Worm (Caenorhabditis elegans) whole organism, mixed stage, embryonic: Measurements from ENCODE around the gene T04G9.4.

ENCODE experiments used
- bed-3 ChIP-seq: fragments of 200-800 bp; sonication (Bioruptor generic); optimal IDR thresholded peaks from 3 replicates; lab custom pipeline; 2018; ENCODE audit warnings: mild to moderate bottlenecking, missing genetic modification characterization, moderate library complexity, missing compliant biosample characterization
- ceh-39 ChIP-seq: fragments of 150-350 bp; optimal IDR thresholded peaks from 2 replicates; lab custom pipeline; 2014; ENCODE audit warnings: missing biosample characterization, missing genetic modification characterization
- ceh-83 ChIP-seq: fragments of 200-800 bp; sonication (Bioruptor generic); optimal IDR thresholded peaks from 2 replicates; lab custom pipeline; 2018; ENCODE audit warnings: mild to moderate bottlenecking, missing genetic modification characterization, missing compliant biosample characterization
- ces-1 ChIP-seq: fragments of 150-350 bp; optimal IDR thresholded peaks from 2 replicates; lab custom pipeline; 2014; ENCODE audit warnings: missing biosample characterization, missing genetic modification reagents, missing genetic modification characterization
- cnd-1 ChIP-seq: fragments of 200-800 bp; sonication (Bioruptor generic); optimal IDR thresholded peaks from 2 replicates; lab custom pipeline; 2018; ENCODE audit warnings: mild to moderate bottlenecking, missing genetic modification characterization, missing compliant biosample characterization
- drap-1 ChIP-seq: fragments of 200-800 bp; sonication (Bioruptor generic); optimal IDR thresholded peaks from 3 replicates; lab custom pipeline; 2018; ENCODE audit warnings: mild to moderate bottlenecking, missing genetic modification characterization, missing compliant biosample characterization
- elt-1 ChIP-seq: sonication (generic microtip); optimal IDR thresholded peaks from 2 replicates; lab custom pipeline; 2017; ENCODE audit warnings: missing genetic modification characterization, mild to moderate bottlenecking, missing compliant biosample characterization, antibody characterized with exemption, moderate library complexity, borderline replicate concordance; ENCODE audit not compliant: insufficient read depth
- elt-3 ChIP-seq: fragments of 150-350 bp; optimal IDR thresholded peaks from 2 replicates; lab custom pipeline; 2014; ENCODE audit warnings: missing biosample characterization, missing genetic modification characterization
- flh-1 ChIP-seq: fragments of 200-800 bp; sonication (Bioruptor generic); optimal IDR thresholded peaks from 2 replicates; lab custom pipeline; 2018; ENCODE audit warnings: mild to moderate bottlenecking, missing genetic modification characterization, moderate library complexity, missing compliant biosample characterization
- ham-2 ChIP-seq: fragments of 200-800 bp; sonication (Bioruptor generic); optimal IDR thresholded peaks from 2 replicates; lab custom pipeline; 2018; ENCODE audit warnings: mild to moderate bottlenecking, missing genetic modification characterization, missing compliant biosample characterization
- hlh-1 ChIP-seq: fragments of 150-350 bp; optimal IDR thresholded peaks from 2 replicates; lab custom pipeline; 2014; ENCODE audit warnings: missing biosample characterization, missing genetic modification reagents, missing genetic modification characterization
- lin-13 ChIP-seq: fragments of 150-350 bp; optimal IDR thresholded peaks from 2 replicates; lab custom pipeline; 2014; ENCODE audit warnings: missing biosample characterization, missing genetic modification characterization
- lin-32 ChIP-seq: fragments of 200-800 bp; sonication (Bioruptor generic); optimal IDR thresholded peaks from 2 replicates; lab custom pipeline; 2018; ENCODE audit warnings: mild to moderate bottlenecking, missing genetic modification characterization, missing compliant biosample characterization
- lsy-2 ChIP-seq: fragments of 150-350 bp; optimal IDR thresholded peaks from 2 replicates; lab custom pipeline; 2014; ENCODE audit warnings: missing biosample characterization, missing genetic modification characterization
- mab-5 ChIP-seq: fragments of 150-350 bp; optimal IDR thresholded peaks from 2 replicates; lab custom pipeline; 2014; ENCODE audit warnings: missing biosample characterization, missing genetic modification characterization
- mep-1 ChIP-seq: fragments of 150-350 bp; optimal IDR thresholded peaks from 2 replicates; lab custom pipeline; 2017; ENCODE audit warnings: missing biosample characterization, missing genetic modification reagents, missing genetic modification characterization, inconsistent platforms
- mls-2 ChIP-seq: sonication (generic microtip); optimal IDR thresholded peaks from 2 replicates; lab custom pipeline; 2016; ENCODE audit warnings: mild to moderate bottlenecking, missing genetic modification characterization, moderate library complexity, missing compliant biosample characterization
- nhr-12 ChIP-seq: fragments of 150-350 bp; optimal IDR thresholded peaks from 2 replicates; lab custom pipeline; 2014; ENCODE audit warnings: missing biosample characterization, missing genetic modification characterization
- nhr-2 ChIP-seq: fragments of 150-350 bp; optimal IDR thresholded peaks from 2 replicates; lab custom pipeline; 2014; ENCODE audit warnings: missing biosample characterization, missing genetic modification characterization
- nhr-28 ChIP-seq: fragments of 150-350 bp; optimal IDR thresholded peaks from 2 replicates; lab custom pipeline; 2014; ENCODE audit warnings: missing biosample characterization, missing genetic modification characterization
- pha-4 ChIP-seq: fragments of 150-350 bp; optimal IDR thresholded peaks from 2 replicates; lab custom pipeline; 2018; ENCODE audit warnings: missing biosample characterization, missing genetic modification reagents, missing genetic modification characterization
- sem-2 ChIP-seq: fragments of 200-800 bp; sonication (Bioruptor generic); optimal IDR thresholded peaks from 2 replicates; lab custom pipeline; 2018; ENCODE audit warnings: mild to moderate bottlenecking, missing genetic modification characterization, missing compliant biosample characterization
- snpc-4 ChIP-seq: fragments of 150-350 bp; optimal IDR thresholded peaks from 2 replicates; lab custom pipeline; 2014; ENCODE audit warnings: missing biosample characterization, missing genetic modification characterization
- sptf-1 ChIP-seq: sonication (generic microtip); optimal IDR thresholded peaks from 2 replicates; lab custom pipeline; 2017; ENCODE audit warnings: mild to moderate bottlenecking, missing genetic modification characterization, moderate library complexity, missing compliant biosample characterization
- tbx-8 ChIP-seq: fragments of 200-800 bp; sonication (Bioruptor generic); optimal IDR thresholded peaks from 2 replicates; lab custom pipeline; 2018; ENCODE audit warnings: mild to moderate bottlenecking, missing genetic modification characterization, moderate library complexity, missing compliant biosample characterization
- unc-120 ChIP-seq: sonication (generic microtip); optimal IDR thresholded peaks from 2 replicates; lab custom pipeline; 2017; ENCODE audit warnings: missing genetic modification characterization, missing compliant biosample characterization; ENCODE audit not compliant: poor library complexity, severe bottlenecking
- unc-39 ChIP-seq: fragments of 150-350 bp; optimal IDR thresholded peaks from 2 replicates; lab custom pipeline; 2014; ENCODE audit warnings: missing biosample characterization, missing genetic modification characterization
- unc-62 ChIP-seq: fragments of 150-350 bp; optimal IDR thresholded peaks from 2 replicates; lab custom pipeline; 2014; ENCODE audit warnings: missing biosample characterization, missing genetic modification reagents, missing genetic modification characterization

The T04G9.4 gene

DNA sequence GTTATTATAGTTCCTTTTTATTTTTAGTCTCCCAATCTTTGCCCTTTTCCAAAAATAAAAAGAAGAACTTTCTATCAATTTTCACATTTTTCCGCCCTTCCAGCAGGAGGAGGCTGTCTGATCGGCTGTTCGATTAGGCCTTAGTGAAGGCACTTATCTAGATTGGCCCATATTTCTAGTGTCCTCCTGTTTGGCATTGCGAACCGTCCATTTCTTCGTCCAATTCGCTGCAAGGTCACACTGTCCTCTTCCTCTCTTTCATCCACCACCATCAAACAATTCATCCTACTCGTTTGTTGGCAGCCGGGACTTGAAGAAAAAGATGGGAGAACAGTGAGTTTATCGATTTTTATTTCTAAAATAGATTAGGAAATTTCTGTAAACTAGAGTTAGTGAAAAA, at the start of gene T04G9.4:
Gene T04G9.4, plus strand, starts transcription at position 293 of the 400 bp plus-strand sequence.
- TF ChIP-seq ces-1 (GFP tag; lab: Kevin White, UChicago) (no peak), elt-1 (tag; lab: Kevin White, UChicago) (peak; percentile 63)

DNA sequence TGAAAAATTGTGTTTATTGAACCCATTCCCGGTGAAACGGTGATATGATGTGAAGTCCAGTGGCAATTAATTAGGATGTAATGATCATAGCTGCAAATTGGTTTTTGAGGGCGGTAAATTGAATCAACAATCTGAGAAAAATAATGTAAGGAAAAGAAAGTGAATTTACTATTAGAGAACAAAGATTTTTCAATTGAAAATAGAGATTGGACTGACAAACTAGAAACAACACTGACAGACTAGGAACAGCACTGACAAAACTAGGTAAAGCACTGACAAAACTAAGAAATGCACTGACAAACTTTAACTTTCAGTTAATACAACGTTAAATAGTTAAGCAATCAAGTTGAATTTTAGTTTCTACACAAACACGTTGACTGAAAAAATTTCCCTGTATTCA, 46.4 kb upstream of the T04G9.4 start, which contains the start of gene sli-1:
Gene sli-1, minus strand, starts transcription at position 101 of the 400 bp plus-strand sequence.
- TF ChIP-seq ceh-83 (GFP tag; lab: Kevin White, UChicago) (no peak), pha-4 (tag; lab: Kevin White, UChicago) (no peak), sptf-1 (no peak), unc-62 (GFP tag; lab: Kevin White, UChicago) (no peak)

DNA sequence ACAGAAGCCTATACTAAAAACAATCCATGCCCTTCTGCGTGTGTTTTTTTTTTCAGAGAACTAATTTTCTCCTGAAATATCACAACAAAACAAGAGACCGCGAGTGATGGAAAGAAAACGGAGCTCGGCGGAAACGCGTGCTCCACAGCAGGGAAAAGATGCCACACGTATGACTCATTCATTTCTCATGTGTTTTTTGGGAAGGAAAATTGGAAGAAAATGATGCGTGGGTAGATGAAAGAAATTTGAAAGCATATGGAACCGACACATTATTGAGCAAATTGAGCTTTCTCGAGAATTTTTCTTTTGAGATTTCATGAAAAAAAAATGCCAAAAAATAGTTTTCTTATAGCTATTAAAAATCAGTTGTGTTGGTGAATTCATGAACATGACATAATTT, 46.0 kb upstream of the T04G9.4 start:
- no peak for TF ChIP-seq cnd-1 (tag; lab: Kevin White, UChicago)
- no peak for TF ChIP-seq tbx-8 (GFP tag; lab: Kevin White, UChicago)
- TF ChIP-seq elt-1 (tag; lab: Kevin White, UChicago) = no peak
- no peak for TF ChIP-seq pha-4 (tag; lab: Kevin White, UChicago)
- no peak for TF ChIP-seq unc-39 (tag; lab: Kevin White, UChicago)
- TF ChIP-seq, all 35 proteins: peak for 0

DNA sequence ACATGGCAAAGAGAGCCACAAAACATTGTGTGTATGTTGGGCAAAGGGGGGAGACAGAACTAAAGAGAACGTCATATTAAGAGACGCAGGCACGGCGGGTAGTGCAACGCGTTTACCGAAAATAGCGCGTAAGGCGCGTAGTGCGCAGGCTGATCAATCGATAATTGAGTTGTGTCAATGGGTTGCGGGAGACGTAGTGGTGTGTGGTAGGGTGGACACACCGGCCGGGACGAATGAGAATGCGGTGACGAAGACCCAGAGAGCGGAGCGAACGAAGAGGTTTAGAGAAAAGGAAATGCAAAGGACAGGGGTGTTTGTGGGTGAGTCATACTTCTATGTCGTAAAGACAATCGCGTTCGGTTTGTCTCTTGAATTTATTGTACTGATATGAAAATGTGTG, 44.5 kb upstream of the T04G9.4 start:
- no peak for TF ChIP-seq flh-1
- peak; percentile 47 for TF ChIP-seq cnd-1 (tag; lab: Kevin White, UChicago)
- peak; percentile 62 for TF ChIP-seq drap-1 (GFP tag; lab: Kevin White, UChicago)
- peak; percentile 56 for TF ChIP-seq lsy-2 (tag; lab: Kevin White, UChicago)
- TF ChIP-seq ces-1 (GFP tag; lab: Kevin White, UChicago) = peak; percentile 99
- peak; percentile 21 for TF ChIP-seq mab-5 (tag; lab: Kevin White, UChicago)
- TF ChIP-seq unc-120 = peak; percentile 99
- TF ChIP-seq lin-32 = no peak
- TF ChIP-seq ceh-83 (GFP tag; lab: Kevin White, UChicago) = peak; percentile 9
- no peak for TF ChIP-seq sem-2 (GFP tag; lab: Kevin White, UChicago)
- TF ChIP-seq nhr-12 (tag; lab: Kevin White, UChicago) = no peak
- peak; percentile 89 for TF ChIP-seq ceh-39
- TF ChIP-seq bed-3 = no peak
- TF ChIP-seq lin-13 (tag; lab: Kevin White, UChicago) = peak; percentile 75
- peak; percentile 49 for TF ChIP-seq mls-2 (tag; lab: Kevin White, UChicago)
- peak; percentile 60 for TF ChIP-seq mep-1
- TF ChIP-seq snpc-4 (tag; lab: Kevin White, UChicago) = no peak
- TF ChIP-seq sptf-1 = peak; percentile 57
- peak; percentile 53 for TF ChIP-seq nhr-2 (tag; lab: Kevin White, UChicago)
- peak; percentile 77 for TF ChIP-seq unc-62 (GFP tag; lab: Kevin White, UChicago)
- peak; percentile 91 for TF ChIP-seq pha-4 (tag; lab: Kevin White, UChicago)
- TF ChIP-seq hlh-1 (tag; lab: Kevin White, UChicago) = peak; percentile 7

DNA sequence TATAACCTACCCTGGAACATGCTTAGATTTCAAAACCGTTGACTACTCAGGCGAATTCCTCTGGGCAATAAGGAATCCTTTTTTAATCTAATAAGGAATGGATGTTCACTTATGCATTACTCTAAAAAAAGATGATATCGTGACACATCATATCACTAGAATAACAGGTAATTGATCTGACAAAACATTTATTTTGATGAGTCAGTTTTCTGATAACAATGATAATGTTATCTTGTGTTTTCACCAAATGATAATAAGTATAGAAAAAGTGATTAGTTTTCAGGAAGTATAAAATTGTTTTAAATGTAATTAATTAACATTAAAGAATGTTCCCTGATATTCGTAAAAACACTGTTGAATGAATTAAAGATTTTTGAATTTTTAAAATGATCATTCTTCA, 43.2 kb upstream of the T04G9.4 start:
- TF ChIP-seq bed-3 = no peak

DNA sequence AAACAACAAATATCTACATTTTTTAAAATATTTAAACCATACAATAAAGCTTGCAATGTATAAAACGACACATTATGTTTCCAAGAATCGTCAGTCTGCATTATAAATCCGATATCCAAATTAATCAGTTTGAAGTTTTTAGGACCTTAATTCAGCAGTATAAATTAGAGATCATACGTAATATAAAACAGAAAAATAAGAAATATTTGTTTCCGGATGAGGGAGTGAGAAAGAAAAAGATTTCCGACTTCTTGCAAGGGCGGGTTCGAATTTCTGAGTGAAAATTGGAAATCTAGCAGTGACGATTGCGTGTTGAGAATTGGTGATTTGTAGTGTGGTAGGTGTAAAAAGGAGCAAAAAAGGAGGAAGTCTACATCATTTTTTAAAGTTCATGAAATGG, 36.7 kb upstream of the T04G9.4 start, which contains the start of gene npr-19:
Gene npr-19, minus strand, starts transcription at position 101 of the 400 bp plus-strand sequence.
- TF ChIP-seq mab-5 (tag; lab: Kevin White, UChicago) (no peak), unc-62 (GFP tag; lab: Kevin White, UChicago) (no peak), flh-1 (no peak), mep-1 (no peak), unc-39 (tag; lab: Kevin White, UChicago) (no peak), ces-1 (GFP tag; lab: Kevin White, UChicago) (no peak), nhr-28 (tag; lab: Kevin White, UChicago) (no peak), hlh-1 (tag; lab: Kevin White, UChicago) (no peak), ceh-83 (GFP tag; lab: Kevin White, UChicago) (no peak), ham-2 (GFP tag; lab: Kevin White, UChicago) (no peak), lsy-2 (tag; lab: Kevin White, UChicago) (no peak), elt-3 (tag; lab: Kevin White, UChicago) (no peak)
